Worm (Caenorhabditis elegans) whole organism, young adult: Measurements from ENCODE around the gene F32H5.4.

Source experiments
- B0261.1 ChIP-seq: sonication (generic microtip); optimal IDR thresholded peaks from 2 replicates; lab custom pipeline; 2016; ENCODE audit warnings: mild to moderate bottlenecking, missing genetic modification characterization, moderate library complexity, missing compliant biosample characterization
- C17E4.6 ChIP-seq: fragments of 200-800 bp; sonication (Bioruptor generic); IDR thresholded peaks from 2 replicates; pipeline ENCODE4 v1.3.6; 2022; ENCODE audit warnings: missing genetic modification reagents, missing genetic modification characterization, missing compliant biosample characterization
- D2030.7 ChIP-seq: fragments of 200-800 bp; sonication (Bioruptor generic); IDR thresholded peaks from 2 replicates; pipeline ENCODE4 v1.3.6; 2022; ENCODE audit warnings: missing genetic modification reagents, missing genetic modification characterization, missing compliant biosample characterization
- F23B12.7 ChIP-seq: sonication (generic microtip); optimal IDR thresholded peaks from 2 replicates; lab custom pipeline; 2017; ENCODE audit warnings: missing genetic modification characterization, mild to moderate bottlenecking, missing compliant biosample characterization, antibody characterized with exemption, moderate library complexity; ENCODE audit not compliant: insufficient read depth
- F33H1.4 ChIP-seq: fragments of 200-800 bp; sonication (Bioruptor generic); IDR thresholded peaks from 2 replicates; pipeline ENCODE4 v1.3.6; 2022; ENCODE audit warnings: missing genetic modification reagents, missing genetic modification characterization, missing compliant biosample characterization
- F37B4.10 ChIP-seq: fragments of 200-800 bp; sonication (Bioruptor generic); IDR thresholded peaks from 2 replicates; pipeline ENCODE4 v1.3.6; 2022; ENCODE audit warnings: missing genetic modification characterization, missing compliant biosample characterization
- ZK185.1 ChIP-seq: sonication (generic microtip); optimal IDR thresholded peaks from 2 replicates; lab custom pipeline; 2016; ENCODE audit warnings: mild to moderate bottlenecking, missing genetic modification characterization, missing compliant biosample characterization; ENCODE audit not compliant: poor library complexity, severe bottlenecking
- ama-1 ChIP-seq, 3 experiments: fragments of 150-350 bp in 1 of 3; sonication (generic microtip) in 2 of 3; optimal IDR thresholded peaks; 2 replicates each; lab custom pipeline; 2014 to 2018; ENCODE audit warnings: missing biosample characterization in 2 of 3, missing genetic modification characterization in 2 of 3, missing genetic modification reagents in 2 of 3
- atf-7 ChIP-seq: sonication (generic microtip); optimal IDR thresholded peaks from 2 replicates; lab custom pipeline; 2017; ENCODE audit warnings: mild to moderate bottlenecking, missing genetic modification characterization, missing compliant biosample characterization
- athp-1 ChIP-seq: sonication (generic microtip); optimal IDR thresholded peaks from 2 replicates; lab custom pipeline; 2017; ENCODE audit warnings: mild to moderate bottlenecking, missing genetic modification characterization, missing compliant biosample characterization
- attf-3 ChIP-seq: fragments of 200-800 bp; sonication (Bioruptor generic); conservative IDR thresholded peaks from 2 replicates; pipeline ENCODE4 v1.3.6; 2022; ENCODE audit warnings: missing genetic modification reagents, missing genetic modification characterization, missing compliant biosample characterization
- bed-2 ChIP-seq: fragments of 200-800 bp; sonication (Bioruptor generic); IDR thresholded peaks from 2 replicates; pipeline ENCODE4 v1.3.6; 2022; ENCODE audit warnings: missing genetic modification reagents, missing genetic modification characterization, missing compliant biosample characterization
- ceh-27 ChIP-seq: fragments of 200-800 bp; sonication (Bioruptor generic); optimal IDR thresholded peaks from 2 replicates; lab custom pipeline; 2018; ENCODE audit warnings: mild to moderate bottlenecking, missing genetic modification characterization, moderate library complexity, missing compliant biosample characterization
- ceh-58 ChIP-seq: fragments of 200-800 bp; sonication (Bioruptor generic); IDR thresholded peaks from 2 replicates; pipeline ENCODE4 v1.3.6; 2022; ENCODE audit warnings: missing genetic modification characterization, missing compliant biosample characterization
- chd-7 ChIP-seq: sonication (generic microtip); optimal IDR thresholded peaks from 2 replicates; lab custom pipeline; 2016; ENCODE audit warnings: mild to moderate bottlenecking, missing genetic modification characterization, moderate library complexity, missing compliant biosample characterization
- dox-1 ChIP-seq: fragments of 200-800 bp; sonication (Bioruptor generic); IDR thresholded peaks from 2 replicates; pipeline ENCODE4 v1.3.6; 2022; ENCODE audit warnings: missing genetic modification reagents, missing genetic modification characterization, missing compliant biosample characterization
- dpl-1 ChIP-seq: fragments of 150-350 bp; optimal IDR thresholded peaks from 2 replicates; lab custom pipeline; 2014; ENCODE audit warnings: missing biosample characterization, missing genetic modification reagents, missing genetic modification characterization
- egl-44 ChIP-seq: fragments of 200-800 bp; sonication (Bioruptor generic); IDR thresholded peaks from 2 replicates; pipeline ENCODE4 v1.3.6; 2022; ENCODE audit warnings: missing genetic modification reagents, missing genetic modification characterization, missing compliant biosample characterization
- egrh-3 ChIP-seq: fragments of 200-800 bp; sonication (Bioruptor generic); IDR thresholded peaks from 2 replicates; pipeline ENCODE4 v1.3.6; 2022; ENCODE audit warnings: missing genetic modification reagents, missing genetic modification characterization, missing compliant biosample characterization
- hrde-1 ChIP-seq: sonication (generic microtip); optimal IDR thresholded peaks from 2 replicates; lab custom pipeline; 2016; ENCODE audit warnings: missing genetic modification characterization, mild to moderate bottlenecking, missing compliant biosample characterization, moderate library complexity, missing genotype, missing genetic modification reagents, borderline replicate concordance
- let-526 ChIP-seq: fragments of 200-800 bp; sonication (Bioruptor generic); IDR thresholded peaks from 2 replicates; pipeline ENCODE4 v1.3.6; 2022; ENCODE audit warnings: missing genetic modification reagents, missing genetic modification characterization, missing compliant biosample characterization
- let-607 ChIP-seq, 2 experiments: fragments of 200-800 bp in 1 of 2; sonication (Bioruptor generic) in 1 of 2; sonication (generic microtip) in 1 of 2; optimal IDR thresholded peaks; 2 replicates each; lab custom pipeline; 2016 to 2018; ENCODE audit warnings: mild to moderate bottlenecking in 2 of 2, missing compliant biosample characterization in 2 of 2, missing genetic modification characterization in 2 of 2, moderate library complexity in 2 of 2, missing genotype in 1 of 2
- lin-40 ChIP-seq: sonication (generic microtip); optimal IDR thresholded peaks from 2 replicates; lab custom pipeline; 2016; ENCODE audit warnings: missing genetic modification characterization, mild to moderate bottlenecking, missing compliant biosample characterization, missing genotype, missing genetic modification reagents
- lin-54 ChIP-seq: fragments of 200-800 bp; sonication (Bioruptor generic); optimal IDR thresholded peaks from 2 replicates; lab custom pipeline; 2018; ENCODE audit warnings: mild to moderate bottlenecking, missing genetic modification characterization, missing compliant biosample characterization
- lsl-1 ChIP-seq: fragments of 200-800 bp; sonication (Bioruptor generic); optimal IDR thresholded peaks from 2 replicates; lab custom pipeline; 2018; ENCODE audit warnings: mild to moderate bottlenecking, missing genetic modification characterization, moderate library complexity, missing compliant biosample characterization
- madf-10 ChIP-seq: sonication (generic microtip); optimal IDR thresholded peaks from 2 replicates; lab custom pipeline; 2016; ENCODE audit warnings: mild to moderate bottlenecking, missing genetic modification characterization, missing compliant biosample characterization
- madf-6 ChIP-seq: fragments of 200-800 bp; sonication (Bioruptor generic); IDR thresholded peaks from 2 replicates; pipeline ENCODE4 v1.3.6; 2022; ENCODE audit warnings: missing genetic modification reagents, missing genetic modification characterization, missing compliant biosample characterization
- nfya-1 ChIP-seq: sonication (generic microtip); optimal IDR thresholded peaks from 2 replicates; lab custom pipeline; 2017; ENCODE audit warnings: antibody characterized with exemption, missing compliant biosample characterization, missing genetic modification characterization, borderline replicate concordance; ENCODE audit not compliant: insufficient read depth
- nfya-2 ChIP-seq: fragments of 200-800 bp; sonication (Bioruptor generic); IDR thresholded peaks from 2 replicates; pipeline ENCODE4 v1.3.6; 2022; ENCODE audit warnings: missing genetic modification reagents, missing genetic modification characterization, missing compliant biosample characterization
- nfyb-1 ChIP-seq: fragments of 200-800 bp; sonication (Bioruptor generic); IDR thresholded peaks from 2 replicates; pipeline ENCODE4 v1.3.6; 2022; ENCODE audit warnings: missing genetic modification reagents, missing genetic modification characterization, missing compliant biosample characterization
- nhr-120 ChIP-seq: fragments of 200-800 bp; sonication (Bioruptor generic); IDR thresholded peaks from 2 replicates; pipeline ENCODE4 v1.3.6; 2022; ENCODE audit warnings: missing genetic modification characterization, missing compliant biosample characterization
- rec-8 ChIP-seq, 2 experiments: sonication (generic microtip); optimal IDR thresholded peaks; 2 replicates each; lab custom pipeline; 2016; ENCODE audit warnings: mild to moderate bottlenecking in 2 of 2, missing genetic modification characterization in 2 of 2, missing genetic modification reagents in 2 of 2, missing genotype in 2 of 2, missing biosample characterization in 1 of 2, missing compliant biosample characterization in 1 of 2, moderate library complexity in 1 of 2
- unc-62 ChIP-seq: fragments of 150-350 bp; optimal IDR thresholded peaks from 2 replicates; lab custom pipeline; 2014; ENCODE audit warnings: missing biosample characterization, missing genetic modification reagents, missing genetic modification characterization
- ztf-25 ChIP-seq: fragments of 200-800 bp; sonication (Bioruptor generic); IDR thresholded peaks from 2 replicates; pipeline ENCODE4 v1.3.6; 2022; ENCODE audit warnings: missing genetic modification reagents, missing genetic modification characterization, missing compliant biosample characterization
- ztf-28 ChIP-seq: fragments of 200-800 bp; sonication (Bioruptor generic); IDR thresholded peaks from 2 replicates; pipeline ENCODE4 v1.3.6; 2022; ENCODE audit warnings: missing genetic modification reagents, missing genetic modification characterization, missing compliant biosample characterization

The F32H5.4 gene

ce11 chrV:13313045-13313623 is 47.2 kb upstream of the F32H5.4 start, which contains the start of gene C50B6.3 (continued):
- TF ChIP-seq egl-44 (GFP tag; lab: Robert Waterston, UW) (no peak), bed-2 (GFP tag; lab: Robert Waterston, UW) (0 out of 2 replicates have a peak, but pooled peaks have one; percentile 23), ceh-58 (no peak), D2030.7 (peak; percentile 48; the same call in 1 of the 2 replicates), nhr-120 (GFP tag; lab: Robert Waterston, UW) (no peak), atf-7 (tag; lab: Kevin White, UChicago) (no peak), athp-1 (peak; percentile 30), lin-40 (tag; lab: Kevin White, UChicago) (peak; percentile 65), madf-6 (GFP tag; lab: Robert Waterston, UW) (peak; percentile 82), nfyb-1 (GFP tag; lab: Robert Waterston, UW) (no peak), dpl-1 (GFP tag; lab: Kevin White, UChicago) (peak; percentile 40), ama-1 (optimal IDR thresholded peaks at IDR 0.05; lab: Kevin White, UChicago) (no peak), ama-1 (GFP tag; optimal IDR thresholded peaks at IDR 0.05; lab: Kevin White, UChicago) (no peak), madf-10 (tag; lab: Kevin White, UChicago) (peak; percentile 34), lin-54 (GFP tag; lab: Kevin White, UChicago) (peak; percentile 71), C17E4.6 (no peak), ceh-27 (GFP tag; lab: Kevin White, UChicago) (peak; percentile 82), unc-62 (GFP tag; lab: Kevin White, UChicago) (no peak), F33H1.4 (peak; percentile 64), rec-8 (tag; optimal IDR thresholded peaks at IDR 0.05; lab: Kevin White, UChicago) (peak in 1 of 2 experiments; percentile 14), ztf-28 (GFP tag; lab: Robert Waterston, UW) (0 out of 2 replicates have a peak, but pooled peaks have one; percentile 35), lsl-1 (GFP tag; lab: Kevin White, UChicago) (peak; percentile 70)

ce11 chrV:13317247-13317646 is 43.1 kb upstream of the F32H5.4 start:
- TF ChIP-seq F37B4.10 (GFP tag; lab: Robert Waterston, UW) (0 out of 2 replicates have a peak, but pooled peaks have one; percentile 83), ztf-25 (GFP tag; lab: Robert Waterston, UW) (0 out of 2 replicates have a peak, but pooled peaks have one; percentile 38), dox-1 (GFP tag; lab: Robert Waterston, UW) (0 out of 2 replicates have a peak, but pooled peaks have one; percentile 38), egrh-3 (GFP tag; lab: Robert Waterston, UW) (peak; percentile 93)

ce11 chrV:13317911-13318502 is 42.3 kb upstream of the F32H5.4 start, which contains the start of the genes col-161 and srh-18:
Gene col-161 (minus strand): TSS chrV:13318011.
Gene srh-18 (plus strand): TSS chrV:13318452.
- TF ChIP-seq nfyb-1 (GFP tag; lab: Robert Waterston, UW) (no peak), chd-7 (tag; lab: Kevin White, UChicago) (no peak), B0261.1 (tag; lab: Kevin White, UChicago) (no peak), rec-8 (tag; optimal IDR thresholded peaks at IDR 0.05; lab: Kevin White, UChicago) (no peak), let-607 (tag; optimal IDR thresholded peaks at IDR 0.05; lab: Kevin White, UChicago) (no peak), attf-3 (GFP tag; lab: Robert Waterston, UW) (no peak), let-526 (GFP tag; lab: Robert Waterston, UW) (no peak), hrde-1 (no peak), nfya-2 (GFP tag; lab: Robert Waterston, UW) (no peak), ZK185.1 (tag; lab: Kevin White, UChicago) (no peak), F23B12.7 (tag; lab: Kevin White, UChicago) (no peak), nfya-1 (tag; lab: Kevin White, UChicago) (no peak)
- TF ChIP-seq, all 124 proteins: peak for 0
